Worm (Caenorhabditis elegans): ENCODE measurements around the gene T14B4.9.

The T14B4.9 gene

ce11 chrII:6746404-6746803, 12.8 kb upstream of the T14B4.9 start, which contains the start of gene F41G3.5:
Gene F41G3.5 (plus strand): TSS chrII:6746704.
- TF ChIP-seq dve-1 (tag; optimal IDR thresholded peaks at IDR 0.05) (no peak), lim-6 (tag; optimal IDR thresholded peaks at IDR 0.05) (no peak), ceh-30 (tag; optimal IDR thresholded peaks at IDR 0.05) (no peak), fkh-10 (GFP tag; optimal IDR thresholded peaks at IDR 0.05) (no peak), fax-1 (tag; optimal IDR thresholded peaks at IDR 0.05) (no peak), sox-4 (tag; optimal IDR thresholded peaks at IDR 0.05) (no peak), rnt-1 (tag; optimal IDR thresholded peaks at IDR 0.05) (no peak)

ce11 chrII:6745783-6746182, 12.2 kb upstream of the T14B4.9 start, which contains the start of gene ins-14:
Gene ins-14 (minus strand): TSS chrII:6745814.
- TF ChIP-seq pax-1 (tag; optimal IDR thresholded peaks at IDR 0.05) = no peak
- TF ChIP-seq unc-42 (tag; optimal IDR thresholded peaks at IDR 0.05) = no peak
- no peak for TF ChIP-seq ceh-18 (tag; optimal IDR thresholded peaks at IDR 0.05)
- TF ChIP-seq lim-6 (tag; optimal IDR thresholded peaks at IDR 0.05) = no peak
- no peak for TF ChIP-seq sdc-2 (tag; optimal IDR thresholded peaks at IDR 0.05)
- TF ChIP-seq ref-2 (tag; optimal IDR thresholded peaks at IDR 0.05) = no peak
- TF ChIP-seq pros-1 (tag; optimal IDR thresholded peaks at IDR 0.05) = no peak
- no peak for TF ChIP-seq ceh-14 (tag; optimal IDR thresholded peaks at IDR 0.05)
- TF ChIP-seq pha-4 (tag; optimal IDR thresholded peaks at IDR 0.05) = no peak
- TF ChIP-seq T23F11.4 (GFP tag; optimal IDR thresholded peaks at IDR 0.05) = no peak
- no peak for TF ChIP-seq pag-3 (tag; optimal IDR thresholded peaks at IDR 0.05; ENCODE audit: borderline replicate concordance)
- no peak for TF ChIP-seq lin-11 (tag; optimal IDR thresholded peaks at IDR 0.05)
- no peak for TF ChIP-seq tbx-2 (tag; optimal IDR thresholded peaks at IDR 0.05)
- TF ChIP-seq gmeb-2 (tag; optimal IDR thresholded peaks at IDR 0.05) = no peak
- no peak for TF ChIP-seq elt-4 (tag; optimal IDR thresholded peaks at IDR 0.05)
- TF ChIP-seq ceh-6 (GFP tag; optimal IDR thresholded peaks at IDR 0.05) = no peak
- no peak for TF ChIP-seq syd-9 (tag; optimal IDR thresholded peaks at IDR 0.05)
- no peak for TF ChIP-seq odd-2 (tag; optimal IDR thresholded peaks at IDR 0.05)

DNA sequence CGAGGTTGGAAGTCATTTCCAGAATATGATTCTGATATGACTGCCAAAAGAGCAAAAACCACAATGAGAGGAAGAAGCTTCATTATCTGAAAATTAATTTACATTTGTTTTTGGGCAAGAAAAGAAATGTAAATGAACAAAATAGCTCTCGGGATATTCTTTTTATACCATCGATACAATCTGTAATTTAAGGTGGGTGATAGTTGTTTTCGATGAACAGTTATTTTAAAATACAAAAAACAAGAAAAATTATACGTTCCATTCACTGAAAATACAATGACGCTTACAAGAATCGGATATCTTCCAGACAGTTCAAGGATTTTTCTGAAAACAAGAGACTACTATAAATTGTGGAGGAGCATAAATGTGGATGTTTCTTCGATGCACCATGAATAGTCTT, 11.0 kb upstream of the T14B4.9 start, which contains the start of gene ins-15:
Gene ins-15, minus strand, starts transcription at position 101 of the 400 bp plus-strand sequence.
- TF ChIP-seq hlh-30 (tag; optimal IDR thresholded peaks at IDR 0.05; ENCODE audit: insufficient read depth) (no peak), pha-4 (tag; optimal IDR thresholded peaks at IDR 0.05) (no peak), pqm-1 (tag; optimal IDR thresholded peaks at IDR 0.05) (no peak), ceh-22 (tag; optimal IDR thresholded peaks at IDR 0.05) (no peak), K02D7.2 (tag; optimal IDR thresholded peaks at IDR 0.05) (no peak), hlh-15 (tag; optimal IDR thresholded peaks at IDR 0.05) (no peak), tbx-2 (tag; optimal IDR thresholded peaks at IDR 0.05) (no peak), fax-1 (tag; optimal IDR thresholded peaks at IDR 0.05) (no peak)

ce11 chrII:6742614-6743013, 9.0 kb upstream of the T14B4.9 start, which contains the start of gene F41G3.6:
Gene F41G3.6 (plus strand): TSS chrII:6742914.
- TF ChIP-seq ceh-31 (tag; optimal IDR thresholded peaks at IDR 0.05) (no peak), madf-2 (tag; optimal IDR thresholded peaks at IDR 0.05) (no peak), hlh-8 (tag; optimal IDR thresholded peaks at IDR 0.05) (no peak), zip-5 (tag; optimal IDR thresholded peaks at IDR 0.05) (no peak), ama-1 (optimal IDR thresholded peaks at IDR 0.05) (no peak)

- TF ChIP-seq ztf-16 (tag; optimal IDR thresholded peaks at IDR 0.05) = peak; percentile 30
- TF ChIP-seq ceh-2 (tag; optimal IDR thresholded peaks at IDR 0.05) = peak; percentile 90
- no peak for TF ChIP-seq pros-1 (tag; optimal IDR thresholded peaks at IDR 0.05)
- peak; percentile 91 for TF ChIP-seq fax-1 (tag; optimal IDR thresholded peaks at IDR 0.05)
- peak; percentile 49 for TF ChIP-seq unc-86 (tag; optimal IDR thresholded peaks at IDR 0.05)
- peak; percentile 83 for TF ChIP-seq tbx-7 (tag; optimal IDR thresholded peaks at IDR 0.05)
- TF ChIP-seq hlh-13 (GFP tag; optimal IDR thresholded peaks at IDR 0.05) = peak; percentile 21
- TF ChIP-seq pha-4 (tag; optimal IDR thresholded peaks at IDR 0.05) = no peak
- TF ChIP-seq C08G9.2 (tag; optimal IDR thresholded peaks at IDR 0.05) = peak; percentile 93
- TF ChIP-seq hlh-6 (tag; optimal IDR thresholded peaks at IDR 0.05) = peak; percentile 39
- peak; percentile 96 for TF ChIP-seq tbx-2 (tag; optimal IDR thresholded peaks at IDR 0.05)
- TF ChIP-seq ceh-30 (tag; optimal IDR thresholded peaks at IDR 0.05) = no peak
- TF ChIP-seq madf-2 (tag; optimal IDR thresholded peaks at IDR 0.05) = peak; percentile 9
- no peak for TF ChIP-seq pha-2 (tag; optimal IDR thresholded peaks at IDR 0.05)
- peak; percentile 59 for TF ChIP-seq ceh-18 (tag; optimal IDR thresholded peaks at IDR 0.05)
- peak; percentile 76 for TF ChIP-seq ets-4 (tag; optimal IDR thresholded peaks at IDR 0.05)
- TF ChIP-seq dmd-4 (tag; optimal IDR thresholded peaks at IDR 0.05; ENCODE audit: borderline replicate concordance) = peak; percentile 72
- peak; percentile 67 for TF ChIP-seq ceh-19 (GFP tag; optimal IDR thresholded peaks at IDR 0.05)
- peak; percentile 77 for TF ChIP-seq F13H6.1 (tag; optimal IDR thresholded peaks at IDR 0.05)
- peak; percentile 91 for TF ChIP-seq zip-5 (tag; optimal IDR thresholded peaks at IDR 0.05)
Measured at ce11 chrII:6741428-6741827, 7.8 kb upstream of the T14B4.9 start, which contains the start of gene exos-8. Gene exos-8 (plus strand): TSS chrII:6741691.
